Fruit fly (Drosophila melanogaster): ENCODE results near the gene CG43232.

Gene CG43232

dm6 chr2L:6967422-6968012 lies 35.6 kb downstream of the CG43232 start, which contains the start of gene Sumo (continued):
- no peak for TF ChIP-seq HmgD (GFP tag; optimal IDR thresholded peaks at IDR 0.05)
- TF ChIP-seq Hmr (GFP tag; optimal IDR thresholded peaks at IDR 0.05) = no peak
- no peak for TF ChIP-seq Six4 (GFP tag; optimal IDR thresholded peaks at IDR 0.05)
- TF ChIP-seq Ssrp (tag; optimal IDR thresholded peaks at IDR 0.05) = no peak
- no peak for TF ChIP-seq HHEX (GFP tag; optimal IDR thresholded peaks at IDR 0.05)
- peak; percentile 26 for TF ChIP-seq CG10267 (tag; optimal IDR thresholded peaks at IDR 0.05)
- 0 out of 3 replicates have a peak, but pooled peaks have one; percentile 17 for TF ChIP-seq CG6175 (GFP tag; IDR thresholded peaks at IDR 0.05)
- TF ChIP-seq Dip3 (GFP tag; optimal IDR thresholded peaks at IDR 0.05) = no peak
- no peak for TF ChIP-seq CG3281 (GFP tag; optimal IDR thresholded peaks at IDR 0.05)
- no peak; the same call in 1 of the 2 replicates for TF ChIP-seq CG11085 (GFP tag; IDR thresholded peaks at IDR 0.05)
- TF ChIP-seq CG13894 (tag; optimal IDR thresholded peaks at IDR 0.05) = peak; percentile 22
- no peak for TF ChIP-seq Xbp1 (GFP tag; optimal IDR thresholded peaks at IDR 0.05)
- peak; percentile 98 for TF ChIP-seq BEAF-32 (GFP tag; optimal IDR thresholded peaks at IDR 0.05)
- TF ChIP-seq CG8944 (GFP tag; optimal IDR thresholded peaks at IDR 0.05) = no peak
- no peak for TF ChIP-seq CG11696 (GFP tag; IDR thresholded peaks at IDR 0.05)
- TF ChIP-seq CG10979 (tag; optimal IDR thresholded peaks at IDR 0.05) = no peak
- TF ChIP-seq btn (GFP tag; optimal IDR thresholded peaks at IDR 0.05) = no peak
- TF ChIP-seq Opbp (GFP tag; IDR thresholded peaks at IDR 0.05; ENCODE audit: partially characterized antibody) = peak; percentile 100
- TF ChIP-seq CG10543 (GFP tag; optimal IDR thresholded peaks at IDR 0.05) = peak; percentile 41
- TF ChIP-seq lab (GFP tag; optimal IDR thresholded peaks at IDR 0.05) = no peak
- peak; percentile 15 for TF ChIP-seq Lhr (GFP tag; optimal IDR thresholded peaks at IDR 0.05)
- peak; percentile 66 for TF ChIP-seq phol (tag; optimal IDR thresholded peaks at IDR 0.05)
- no peak for TF ChIP-seq exex (tag; optimal IDR thresholded peaks at IDR 0.05)
- TF ChIP-seq GATAe (GFP tag; conservative IDR thresholded peaks at IDR 0.05) = no peak
- TF ChIP-seq CG2875 (GFP tag; optimal IDR thresholded peaks at IDR 0.05) = no peak
- TF ChIP-seq fd96Cb (tag; optimal IDR thresholded peaks at IDR 0.05) = no peak
- TF ChIP-seq Meics (GFP tag; optimal IDR thresholded peaks at IDR 0.05) = peak; percentile 25
- TF ChIP-seq CG9797 (GFP tag; optimal IDR thresholded peaks at IDR 0.05) = peak; percentile 43
- peak; percentile 16; the same call in 1 of the 3 replicates for TF ChIP-seq CG11560 (tag; IDR thresholded peaks at IDR 0.05)
- peak; percentile 96 for TF ChIP-seq Scr (GFP tag; IDR thresholded peaks at IDR 0.05; ENCODE audit: partially characterized antibody)
- TF ChIP-seq CG2678 (tag; optimal IDR thresholded peaks at IDR 0.05) = peak; percentile 33
- TF ChIP-seq Nf-YA (GFP tag; IDR thresholded peaks at IDR 0.05) = no peak
- TF ChIP-seq CG7839 (tag; optimal IDR thresholded peaks at IDR 0.05) = peak; percentile 13
- no peak for TF ChIP-seq repo (GFP tag; optimal IDR thresholded peaks at IDR 0.05)
- peak; percentile 30 for TF ChIP-seq CG2712 (tag; optimal IDR thresholded peaks at IDR 0.05)
- TF ChIP-seq nmo (GFP tag; optimal IDR thresholded peaks at IDR 0.05) = peak; percentile 50
- TF ChIP-seq CG16815 (GFP tag; optimal IDR thresholded peaks at IDR 0.05) = peak; percentile 16
- TF ChIP-seq CG2889 (GFP tag; IDR thresholded peaks at IDR 0.05) = no peak
- peak; percentile 9; the same call in 1 of the 2 replicates for TF ChIP-seq cas (GFP tag; IDR thresholded peaks at IDR 0.05)
- TF ChIP-seq CG1529 (GFP tag; optimal IDR thresholded peaks at IDR 0.05) = no peak
- peak; percentile 98 for TF ChIP-seq tna (GFP tag; IDR thresholded peaks at IDR 0.05; ENCODE audit: partially characterized antibody)
- TF ChIP-seq CG9817 (tag; optimal IDR thresholded peaks at IDR 0.05) = peak; percentile 27
- 0 out of 3 replicates have a peak, but pooled peaks have one; percentile 7 for TF ChIP-seq dysf (GFP tag; IDR thresholded peaks at IDR 0.05)
- TF ChIP-seq psq (GFP tag; optimal IDR thresholded peaks at IDR 0.05) = no peak
- peak; percentile 99 for TF ChIP-seq zen2 (GFP tag; IDR thresholded peaks at IDR 0.05; ENCODE audit: partially characterized antibody)
- TF ChIP-seq Bgb (GFP tag; IDR thresholded peaks at IDR 0.05; ENCODE audit: partially characterized antibody) = peak; percentile 99
- TF ChIP-seq usp (GFP tag; optimal IDR thresholded peaks at IDR 0.05) = no peak
- no peak for TF ChIP-seq her (GFP tag; optimal IDR thresholded peaks at IDR 0.05)
- no peak for TF ChIP-seq tll (GFP tag; optimal IDR thresholded peaks at IDR 0.05)
